Worm (Caenorhabditis elegans) whole organism, L2 larva: Measurements from ENCODE around the gene glrx-3.

Experiments used
- ama-1 ChIP-seq: fragments of 150-350 bp; optimal IDR thresholded peaks from 2 replicates; lab custom pipeline; 2018; ENCODE audit warnings: inconsistent platforms
- blmp-1 ChIP-seq: sonication (generic microtip); optimal IDR thresholded peaks from 2 replicates; lab custom pipeline; 2017; ENCODE audit warnings: missing genetic modification characterization, mild to moderate bottlenecking, missing compliant biosample characterization, antibody characterized with exemption, moderate library complexity; ENCODE audit not compliant: insufficient read depth
- elt-3 ChIP-seq: sonication (generic microtip); optimal IDR thresholded peaks from 2 replicates; lab custom pipeline; 2017; ENCODE audit warnings: missing biosample characterization, missing genetic modification characterization
- fos-1 ChIP-seq: fragments of 150-350 bp; optimal IDR thresholded peaks from 2 replicates; lab custom pipeline; 2014; ENCODE audit warnings: missing biosample characterization, missing genetic modification characterization
- mdl-1 ChIP-seq, 2 experiments: fragments of 150-350 bp in 1 of 2; sonication (generic microtip) in 1 of 2; optimal IDR thresholded peaks; 2 replicates each; lab custom pipeline; 2017; ENCODE audit warnings: missing biosample characterization in 2 of 2, missing genetic modification characterization in 2 of 2
- nhr-11 ChIP-seq: fragments of 150-350 bp; optimal IDR thresholded peaks from 2 replicates; lab custom pipeline; 2014; ENCODE audit warnings: missing biosample characterization, missing genetic modification characterization
- nhr-23 ChIP-seq: fragments of 150-350 bp; optimal IDR thresholded peaks from 2 replicates; lab custom pipeline; 2014; ENCODE audit warnings: missing biosample characterization, missing genetic modification reagents, missing genetic modification characterization
- snpc-4 ChIP-seq: fragments of 150-350 bp; optimal IDR thresholded peaks from 2 replicates; lab custom pipeline; 2014; ENCODE audit warnings: missing biosample characterization, missing genetic modification characterization
- unc-62 ChIP-seq: fragments of 150-350 bp; optimal IDR thresholded peaks from 2 replicates; lab custom pipeline; 2014; ENCODE audit warnings: missing biosample characterization, missing genetic modification reagents, missing genetic modification characterization

- TF ChIP-seq nhr-11 (tag; lab: Kevin White, UChicago) (no peak), blmp-1 (tag; lab: Kevin White, UChicago) (no peak), fos-1 (tag; lab: Kevin White, UChicago) (no peak), elt-3 (no peak), nhr-23 (no peak), unc-62 (GFP tag; lab: Kevin White, UChicago) (no peak), mdl-1 (tag; optimal IDR thresholded peaks at IDR 0.05; lab: Kevin White, UChicago) (no peak), ama-1 (lab: Kevin White, UChicago) (peak; percentile 1), snpc-4 (tag; lab: Kevin White, UChicago) (no peak)
Observed at ce11 chrV:4346799-4347198, 5.7 kb upstream of the glrx-3 start, which contains the start of gene mcm-7.
